Worm (Caenorhabditis elegans) whole organism, L2 larva: ENCODE data around the gene B0024.11.

Experiments used
- C34F6.9 ChIP-seq: fragments of 150-350 bp; optimal IDR thresholded peaks from 2 replicates; lab custom pipeline; 2014; ENCODE audit warnings: missing biosample characterization, missing genetic modification characterization
- F13H6.1 ChIP-seq: sonication (generic microtip); optimal IDR thresholded peaks from 2 replicates; lab custom pipeline; 2016; ENCODE audit warnings: missing genetic modification characterization, missing compliant biosample characterization
- Y55F3AM.14 ChIP-seq: fragments of 200-800 bp; sonication (Bioruptor generic); optimal IDR thresholded peaks from 2 replicates; lab custom pipeline; 2018; ENCODE audit warnings: mild to moderate bottlenecking, missing genetic modification characterization, missing compliant biosample characterization
- ZK546.5 ChIP-seq: sonication (generic microtip); optimal IDR thresholded peaks from 2 replicates; lab custom pipeline; 2017; ENCODE audit warnings: missing biosample characterization, missing genetic modification characterization
- alr-1 ChIP-seq: fragments of 150-350 bp; optimal IDR thresholded peaks from 2 replicates; lab custom pipeline; 2014; ENCODE audit warnings: missing biosample characterization, missing genetic modification characterization
- aly-2 ChIP-seq: fragments of 150-350 bp; optimal IDR thresholded peaks from 2 replicates; lab custom pipeline; 2014; ENCODE audit warnings: missing biosample characterization, missing genetic modification characterization
- ama-1 ChIP-seq: fragments of 150-350 bp; optimal IDR thresholded peaks from 2 replicates; lab custom pipeline; 2018; ENCODE audit warnings: inconsistent platforms
- ceh-16 ChIP-seq: fragments of 150-350 bp; optimal IDR thresholded peaks from 2 replicates; lab custom pipeline; 2014; ENCODE audit warnings: missing biosample characterization, missing genetic modification characterization
- ceh-82 ChIP-seq: fragments of 150-350 bp; optimal IDR thresholded peaks from 2 replicates; lab custom pipeline; 2014; ENCODE audit warnings: missing biosample characterization, missing genetic modification characterization
- crh-2 ChIP-seq: sonication (generic microtip); optimal IDR thresholded peaks from 2 replicates; lab custom pipeline; 2017; ENCODE audit warnings: missing biosample characterization, missing genetic modification characterization
- egl-27 ChIP-seq: sonication (generic microtip); optimal IDR thresholded peaks from 3 replicates; lab custom pipeline; 2017; ENCODE audit warnings: missing biosample characterization, missing genetic modification reagents, missing genetic modification characterization
- elt-1 ChIP-seq: fragments of 150-350 bp; optimal IDR thresholded peaks from 2 replicates; lab custom pipeline; 2014; ENCODE audit warnings: missing biosample characterization, missing genetic modification characterization
- elt-3 ChIP-seq: sonication (generic microtip); optimal IDR thresholded peaks from 2 replicates; lab custom pipeline; 2017; ENCODE audit warnings: missing biosample characterization, missing genetic modification characterization
- fos-1 ChIP-seq: fragments of 150-350 bp; optimal IDR thresholded peaks from 2 replicates; lab custom pipeline; 2014; ENCODE audit warnings: missing biosample characterization, missing genetic modification characterization
- lin-11 ChIP-seq: fragments of 150-350 bp; sonication (generic microtip); optimal IDR thresholded peaks from 2 replicates; lab custom pipeline; 2014; ENCODE audit warnings: missing biosample characterization, missing genetic modification characterization, inconsistent platforms, mixed read lengths
- lin-13 ChIP-seq: fragments of 150-350 bp; optimal IDR thresholded peaks from 2 replicates; lab custom pipeline; 2014; ENCODE audit warnings: missing biosample characterization, missing genetic modification reagents, missing genetic modification characterization
- mab-5 ChIP-seq: fragments of 150-350 bp; optimal IDR thresholded peaks from 2 replicates; lab custom pipeline; 2014; ENCODE audit warnings: missing biosample characterization, missing genetic modification characterization
- mbf-1 ChIP-seq: sonication (generic microtip); optimal IDR thresholded peaks from 2 replicates; lab custom pipeline; 2017; ENCODE audit warnings: missing biosample characterization, missing genetic modification characterization
- mdl-1 ChIP-seq, 2 experiments: fragments of 150-350 bp in 1 of 2; sonication (generic microtip) in 1 of 2; optimal IDR thresholded peaks; 2 replicates each; lab custom pipeline; 2017; ENCODE audit warnings: missing biosample characterization in 2 of 2, missing genetic modification characterization in 2 of 2
- nhr-11 ChIP-seq: fragments of 150-350 bp; optimal IDR thresholded peaks from 2 replicates; lab custom pipeline; 2014; ENCODE audit warnings: missing biosample characterization, missing genetic modification characterization
- nhr-12 ChIP-seq: fragments of 150-350 bp; optimal IDR thresholded peaks from 2 replicates; lab custom pipeline; 2014; ENCODE audit warnings: missing biosample characterization, missing genetic modification characterization
- nhr-21 ChIP-seq: fragments of 150-350 bp; optimal IDR thresholded peaks from 2 replicates; lab custom pipeline; 2014; ENCODE audit warnings: missing biosample characterization, missing genetic modification characterization
- nhr-23 ChIP-seq: fragments of 150-350 bp; optimal IDR thresholded peaks from 2 replicates; lab custom pipeline; 2014; ENCODE audit warnings: missing biosample characterization, missing genetic modification reagents, missing genetic modification characterization
- nhr-237 ChIP-seq: fragments of 150-350 bp; optimal IDR thresholded peaks from 2 replicates; lab custom pipeline; 2014; ENCODE audit warnings: missing biosample characterization, missing genetic modification characterization
- nhr-6 ChIP-seq: fragments of 150-350 bp; optimal IDR thresholded peaks from 2 replicates; lab custom pipeline; 2014; ENCODE audit warnings: missing biosample characterization, missing genetic modification characterization
- nhr-77 ChIP-seq: fragments of 150-350 bp; optimal IDR thresholded peaks from 2 replicates; lab custom pipeline; 2014; ENCODE audit warnings: missing biosample characterization, missing genetic modification characterization
- peb-1 ChIP-seq: fragments of 150-350 bp; optimal IDR thresholded peaks from 2 replicates; lab custom pipeline; 2014; ENCODE audit warnings: missing biosample characterization, missing genetic modification characterization
- sma-9 ChIP-seq, 2 experiments: fragments of 150-350 bp in 1 of 2; sonication (generic microtip) in 1 of 2; optimal IDR thresholded peaks; 2 replicates each; lab custom pipeline; 2014 to 2016; ENCODE audit warnings: missing genetic modification characterization in 2 of 2, mild to moderate bottlenecking in 1 of 2, missing biosample characterization in 1 of 2, missing compliant biosample characterization in 1 of 2, missing genetic modification reagents in 1 of 2, moderate library complexity in 1 of 2
- unc-39 ChIP-seq: fragments of 150-350 bp; optimal IDR thresholded peaks from 2 replicates; lab custom pipeline; 2014; ENCODE audit warnings: missing biosample characterization, missing genetic modification characterization
- unc-55 ChIP-seq: fragments of 150-350 bp; sonication (generic microtip); optimal IDR thresholded peaks from 3 replicates; lab custom pipeline; 2014; ENCODE audit warnings: missing biosample characterization, missing genetic modification reagents, missing genetic modification characterization
- unc-62 ChIP-seq: fragments of 150-350 bp; optimal IDR thresholded peaks from 2 replicates; lab custom pipeline; 2014; ENCODE audit warnings: missing biosample characterization, missing genetic modification reagents, missing genetic modification characterization
- ztf-1 ChIP-seq: fragments of 200-800 bp; sonication (Bioruptor generic); conservative IDR thresholded peaks from 2 replicates; pipeline ENCODE4 v1.3.6; 2022; ENCODE audit warnings: missing genetic modification characterization, missing compliant biosample characterization
- ztf-11 ChIP-seq: sonication (generic microtip); optimal IDR thresholded peaks from 2 replicates; lab custom pipeline; 2017; ENCODE audit warnings: missing biosample characterization, missing genetic modification characterization
- ztf-4 ChIP-seq: fragments of 150-350 bp; optimal IDR thresholded peaks from 2 replicates; lab custom pipeline; 2014; ENCODE audit warnings: missing biosample characterization, missing genetic modification characterization

Gene B0024.11

DNA sequence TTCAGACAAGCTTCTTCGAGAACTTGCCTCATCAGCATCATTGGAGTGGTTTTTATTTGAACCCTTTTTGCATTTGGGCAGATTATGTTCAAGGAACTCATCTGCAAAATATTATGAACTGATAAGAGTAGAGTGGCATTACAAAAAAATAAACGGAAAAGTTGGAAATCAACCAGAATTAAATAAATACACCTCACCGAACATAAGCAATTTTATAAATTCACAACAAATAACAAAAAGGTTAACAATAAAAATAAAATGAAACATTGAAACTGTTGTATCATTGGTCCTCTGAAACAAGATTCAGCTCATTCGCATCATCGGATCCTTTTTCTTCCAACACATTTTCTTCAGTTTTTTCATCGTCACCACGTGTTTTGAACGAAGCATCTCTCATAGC, 2.0 kb downstream of the B0024.11 start, which contains the start of gene asps-1:
TSS of gene asps-1 (minus strand) at position 101 of the 400 bp plus-strand sequence.
- no peak for TF ChIP-seq Y55F3AM.14 (GFP tag; lab: Kevin White, UChicago)
- no peak for TF ChIP-seq unc-62
- no peak for TF ChIP-seq unc-55 (GFP tag; lab: Kevin White, UChicago)
- TF ChIP-seq nhr-11 (tag; lab: Kevin White, UChicago): no peak
- no peak for TF ChIP-seq lin-13 (GFP tag; lab: Kevin White, UChicago)
- no peak for TF ChIP-seq F13H6.1 (tag; lab: Kevin White, UChicago)

DNA sequence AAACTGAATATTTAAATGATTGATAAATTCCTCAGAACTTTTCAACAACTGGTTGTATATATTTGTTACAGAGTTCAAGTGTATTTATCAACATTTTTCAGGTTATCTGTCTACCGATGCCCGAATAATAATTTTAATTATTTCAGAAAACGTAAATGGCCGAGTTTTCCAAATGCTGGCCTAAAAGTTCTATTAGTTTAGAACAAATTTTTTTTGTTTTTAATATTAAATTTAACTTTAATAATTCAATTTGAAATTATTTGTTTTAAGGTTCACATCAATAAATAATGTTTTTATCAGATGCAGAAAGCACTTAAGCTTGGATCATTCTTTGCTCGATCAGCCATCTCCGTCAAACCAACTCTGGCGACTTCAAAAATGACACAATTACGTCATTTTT, 5.0 kb downstream of the B0024.11 start, which contains the start of gene trx-2:
TSS of gene trx-2 (plus strand) at position 301 of the 400 bp plus-strand sequence.
- TF ChIP-seq ztf-1 (GFP tag; lab: Robert Waterston, UW): no peak
- no peak for TF ChIP-seq ceh-16 (tag; lab: Kevin White, UChicago)
- no peak for TF ChIP-seq C34F6.9
- TF ChIP-seq ama-1 (lab: Kevin White, UChicago): no peak
- no peak for TF ChIP-seq unc-39
- TF ChIP-seq nhr-237 (tag; lab: Kevin White, UChicago): no peak
- no peak for TF ChIP-seq nhr-6
- TF ChIP-seq elt-3 (tag; lab: Kevin White, UChicago): no peak

DNA sequence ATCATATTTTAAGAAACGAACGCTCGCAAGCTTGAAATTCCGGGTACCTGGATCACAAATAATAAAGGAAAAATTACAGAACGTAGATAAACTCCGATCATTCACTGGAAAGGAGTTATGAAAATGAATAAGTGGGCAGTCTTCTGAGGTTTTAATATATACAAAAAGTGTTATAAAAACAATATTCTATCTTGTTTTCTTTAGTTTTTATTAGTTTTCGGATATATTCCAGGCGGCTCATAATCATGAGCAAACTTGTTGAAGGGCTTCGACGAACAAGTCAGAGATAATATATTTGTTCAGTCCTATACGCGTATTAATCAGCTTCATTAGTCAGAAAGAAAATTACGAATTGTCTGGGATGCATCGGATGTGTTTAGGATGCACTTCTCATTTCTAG, 5.4 kb downstream of the B0024.11 start, which contains the start of gene gcy-6:
TSS of gene gcy-6 (minus strand) at position 101 of the 400 bp plus-strand sequence.
- TF ChIP-seq mdl-1 (tag; optimal IDR thresholded peaks at IDR 0.05; lab: Kevin White, UChicago): no peak
- no peak for TF ChIP-seq nhr-77 (tag; lab: Kevin White, UChicago)
- TF ChIP-seq nhr-12 (tag; lab: Kevin White, UChicago): no peak
- TF ChIP-seq elt-1 (tag; lab: Kevin White, UChicago): no peak
- TF ChIP-seq mbf-1 (tag; lab: Kevin White, UChicago): no peak

DNA sequence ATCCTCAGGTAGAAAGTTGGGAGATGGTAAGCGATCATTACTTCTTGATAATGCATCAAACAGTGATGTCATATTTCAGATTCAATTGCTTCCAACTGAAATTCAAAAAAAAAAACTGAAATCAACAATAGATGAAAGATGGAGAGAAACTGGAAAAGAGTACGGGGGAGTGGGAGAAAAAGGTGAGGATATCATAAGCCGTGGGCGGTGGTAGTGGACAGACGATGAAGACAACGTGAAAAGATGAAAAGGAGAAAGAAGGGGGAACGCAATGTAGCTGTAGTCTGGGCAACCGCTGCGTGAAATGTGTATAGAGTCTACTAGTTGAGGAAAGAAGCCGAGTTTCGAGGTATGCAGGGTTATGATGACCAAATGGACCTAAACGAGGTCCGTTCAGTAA, 12.1 kb downstream of the B0024.11 start, which contains the start of gene che-12:
TSS of gene che-12 (minus strand) at position 101 of the 400 bp plus-strand sequence.
- TF ChIP-seq Y55F3AM.14 (GFP tag; lab: Kevin White, UChicago) (no peak), peb-1 (no peak), elt-1 (tag; lab: Kevin White, UChicago) (no peak), unc-39 (no peak), ceh-82 (tag; lab: Kevin White, UChicago) (no peak), ztf-4 (tag; lab: Kevin White, UChicago) (no peak)

DNA sequence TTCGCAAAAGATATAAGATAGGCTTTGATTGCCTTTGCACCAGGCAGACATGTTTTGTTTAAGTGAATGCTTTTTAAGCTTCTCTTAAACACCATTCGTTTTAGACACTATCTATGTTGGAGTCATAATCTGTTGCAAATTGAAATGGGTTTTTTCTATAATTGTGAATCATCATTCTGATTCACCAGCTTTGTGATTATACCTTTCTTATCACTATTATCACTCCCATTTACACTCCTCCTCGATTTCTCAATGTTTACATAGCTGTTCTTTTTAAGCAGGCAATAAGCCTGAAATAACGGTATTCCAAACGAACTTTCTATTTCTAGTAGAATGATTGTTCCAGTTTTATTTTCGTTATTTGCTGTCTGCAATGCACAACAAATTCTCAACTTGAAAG, 22.2 kb downstream of the B0024.11 start, which contains the start of gene B0024.4:
TSS of gene B0024.4 (plus strand) at position 301 of the 400 bp plus-strand sequence.
- no peak for TF ChIP-seq crh-2
- TF ChIP-seq ztf-11: no peak
- TF ChIP-seq alr-1 (tag; lab: Kevin White, UChicago): no peak
- no peak for TF ChIP-seq fos-1
- TF ChIP-seq ztf-4 (tag; lab: Kevin White, UChicago): no peak
- no peak for TF ChIP-seq nhr-11 (tag; lab: Kevin White, UChicago)
- no peak for TF ChIP-seq aly-2 (tag; lab: Kevin White, UChicago)
- TF ChIP-seq ZK546.5 (tag; lab: Kevin White, UChicago): no peak
- TF ChIP-seq, all 48 proteins: peak for 0

DNA sequence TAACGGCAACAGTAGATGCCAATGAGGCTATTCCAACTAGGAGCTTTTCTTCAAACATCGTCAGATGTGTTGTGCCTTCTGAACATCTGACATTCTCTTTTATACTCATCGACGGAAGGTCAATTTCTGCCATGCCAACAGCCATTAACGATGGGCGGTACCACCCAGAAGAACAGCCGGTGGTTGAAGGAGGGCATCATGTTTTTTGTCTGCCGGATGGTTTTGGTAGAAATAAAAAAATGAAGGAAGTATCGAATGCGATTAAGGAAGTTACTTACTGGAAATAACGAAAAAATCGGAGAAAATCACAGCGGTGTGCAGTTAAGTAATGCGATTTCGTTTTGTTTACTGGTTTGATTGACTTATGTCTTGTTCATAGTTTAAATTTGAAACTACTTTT, 24.8 kb downstream of the B0024.11 start, which contains the start of gene col-150:
TSS of gene col-150 (minus strand) at position 101 of the 400 bp plus-strand sequence.
- TF ChIP-seq ZK546.5 (tag; lab: Kevin White, UChicago): no peak
- no peak for TF ChIP-seq lin-11 (tag; lab: Kevin White, UChicago)
- no peak for TF ChIP-seq nhr-23
- TF ChIP-seq nhr-21 (tag; lab: Kevin White, UChicago): no peak
- no peak for TF ChIP-seq ama-1 (lab: Kevin White, UChicago)
- TF ChIP-seq nhr-6: no peak
- no peak for TF ChIP-seq nhr-11 (tag; lab: Kevin White, UChicago)
- TF ChIP-seq sma-9 (GFP tag; optimal IDR thresholded peaks at IDR 0.05; lab: Kevin White, UChicago): no peak
- no peak for TF ChIP-seq sma-9 (tag; optimal IDR thresholded peaks at IDR 0.05; lab: Kevin White, UChicago)
- no peak for TF ChIP-seq elt-1 (tag; lab: Kevin White, UChicago)
- TF ChIP-seq ztf-11: no peak
- TF ChIP-seq crh-2: no peak
- TF ChIP-seq mab-5 (tag; lab: Kevin White, UChicago): no peak
- TF ChIP-seq egl-27 (tag; lab: Kevin White, UChicago): no peak
- no peak for TF ChIP-seq C34F6.9
- TF ChIP-seq ztf-1 (GFP tag; lab: Robert Waterston, UW): no peak
- no peak for TF ChIP-seq ceh-82 (tag; lab: Kevin White, UChicago)
- TF ChIP-seq mbf-1 (tag; lab: Kevin White, UChicago): no peak
- no peak for TF ChIP-seq lin-13 (GFP tag; lab: Kevin White, UChicago)
- TF ChIP-seq nhr-77 (tag; lab: Kevin White, UChicago): no peak
- no peak for TF ChIP-seq unc-39
